Worm (Caenorhabditis elegans) whole organism, L4 larva: Measurements from ENCODE around the gene T28D6.4.

Source experiments
- F10B5.3 ChIP-seq: sonication (generic microtip); optimal IDR thresholded peaks from 2 replicates; lab custom pipeline; 2016; ENCODE audit warnings: mild to moderate bottlenecking, missing genetic modification characterization, missing compliant biosample characterization
- F49E8.2 ChIP-seq: sonication (generic microtip); optimal IDR thresholded peaks from 2 replicates; lab custom pipeline; 2016; ENCODE audit warnings: missing compliant biosample characterization, mild to moderate bottlenecking, missing genetic modification characterization, borderline replicate concordance
- T20F7.1 ChIP-seq: fragments of 200-800 bp; sonication (Bioruptor generic); optimal IDR thresholded peaks from 2 replicates; lab custom pipeline; 2018; ENCODE audit warnings: mild to moderate bottlenecking, missing genetic modification characterization, missing compliant biosample characterization
- T26A8.4 ChIP-seq: fragments of 200-800 bp; sonication (Bioruptor generic); IDR thresholded peaks from 2 replicates; pipeline ENCODE4 v1.3.6; 2022; ENCODE audit warnings: missing genetic modification characterization, missing compliant biosample characterization
- Y105C5A.15 ChIP-seq: fragments of 200-800 bp; sonication (Bioruptor generic); IDR thresholded peaks from 2 replicates; pipeline ENCODE4 v1.3.6; 2022; ENCODE audit warnings: missing genetic modification characterization, missing compliant biosample characterization
- Y48G9A.11 ChIP-seq: fragments of 200-800 bp; sonication (Bioruptor generic); IDR thresholded peaks from 2 replicates; pipeline ENCODE4 v1.3.6; 2022; ENCODE audit warnings: missing genetic modification reagents, missing genetic modification characterization, missing compliant biosample characterization
- Y75B8A.6 ChIP-seq: fragments of 200-800 bp; sonication (Bioruptor generic); IDR thresholded peaks from 2 replicates; pipeline ENCODE4 v1.3.6; 2022; ENCODE audit warnings: missing genetic modification reagents, missing genetic modification characterization, missing compliant biosample characterization
- aha-1 ChIP-seq: fragments of 150-350 bp; peaks from one replicate; lab custom pipeline; 2014; ENCODE audit warnings: missing biosample characterization, missing genetic modification characterization
- arid-1 ChIP-seq: fragments of 200-800 bp; sonication (Bioruptor generic); conservative IDR thresholded peaks from 2 replicates; pipeline ENCODE4 v1.3.6; 2022; ENCODE audit warnings: missing genetic modification reagents, missing genetic modification characterization, missing compliant biosample characterization
- attf-4 ChIP-seq: sonication (generic microtip); optimal IDR thresholded peaks from 3 replicates; lab custom pipeline; 2017; ENCODE audit warnings: missing biosample characterization, missing genetic modification characterization
- ceh-20 ChIP-seq: fragments of 200-800 bp; sonication (Bioruptor generic); IDR thresholded peaks from 2 replicates; pipeline ENCODE4 v1.3.6; 2022; ENCODE audit warnings: missing genetic modification reagents, missing genetic modification characterization, missing compliant biosample characterization
- ceh-82 ChIP-seq: sonication (generic microtip); optimal IDR thresholded peaks from 2 replicates; lab custom pipeline; 2017; ENCODE audit warnings: missing biosample characterization, missing genetic modification characterization
- daf-12 ChIP-seq: fragments of 150-350 bp; optimal IDR thresholded peaks from 2 replicates; lab custom pipeline; 2014; ENCODE audit warnings: missing biosample characterization, missing genetic modification reagents, missing genetic modification characterization
- daf-8 ChIP-seq: fragments of 200-800 bp; sonication (Bioruptor generic); IDR thresholded peaks from 2 replicates; pipeline ENCODE4 v1.3.6; 2022; ENCODE audit warnings: missing genetic modification characterization, missing compliant biosample characterization
- dmd-8 ChIP-seq: fragments of 200-800 bp; sonication (Bioruptor generic); IDR thresholded peaks from 2 replicates; pipeline ENCODE4 v1.3.6; 2022; ENCODE audit warnings: missing genetic modification characterization, missing compliant biosample characterization
- dmd-9 ChIP-seq: fragments of 200-800 bp; sonication (Bioruptor generic); IDR thresholded peaks from 2 replicates; pipeline ENCODE4 v1.3.6; 2022; ENCODE audit warnings: missing genetic modification reagents, missing genetic modification characterization, missing compliant biosample characterization
- egl-43 ChIP-seq: fragments of 200-800 bp; sonication (Bioruptor generic); IDR thresholded peaks from 2 replicates; pipeline ENCODE4 v1.3.6; 2022; ENCODE audit warnings: missing genetic modification reagents, missing genetic modification characterization, missing compliant biosample characterization
- fos-1 ChIP-seq: fragments of 150-350 bp; optimal IDR thresholded peaks from 2 replicates; lab custom pipeline; 2014; ENCODE audit warnings: missing biosample characterization, missing genetic modification characterization
- hif-1 ChIP-seq, 2 experiments: sonication (generic microtip); optimal IDR thresholded peaks; 2 replicates each; lab custom pipeline; 2016 to 2017; ENCODE audit warnings: missing compliant biosample characterization in 2 of 2, missing genetic modification characterization in 2 of 2, missing genetic modification reagents in 2 of 2, missing genotype in 2 of 2, mild to moderate bottlenecking in 1 of 2
- hlh-30 ChIP-seq: sonication (generic microtip); optimal IDR thresholded peaks from 2 replicates; lab custom pipeline; 2017; ENCODE audit warnings: antibody characterized with exemption, mild to moderate bottlenecking, missing genetic modification characterization, missing compliant biosample characterization; ENCODE audit not compliant: insufficient read depth
- hmg-1.1 ChIP-seq: fragments of 200-800 bp; sonication (Bioruptor generic); IDR thresholded peaks from 2 replicates; pipeline ENCODE4 v1.3.6; 2022; ENCODE audit warnings: missing genetic modification reagents, missing genetic modification characterization, missing compliant biosample characterization
- jun-1 ChIP-seq: fragments of 150-350 bp; optimal IDR thresholded peaks from 2 replicates; lab custom pipeline; 2014; ENCODE audit warnings: missing biosample characterization, missing genetic modification reagents, missing genetic modification characterization
- lim-7 ChIP-seq: fragments of 200-800 bp; sonication (Bioruptor generic); IDR thresholded peaks from 2 replicates; pipeline ENCODE4 v1.3.6; 2022; ENCODE audit warnings: missing genetic modification characterization, missing compliant biosample characterization
- lin-29 ChIP-seq: fragments of 200-800 bp; sonication (Bioruptor generic); IDR thresholded peaks from 2 replicates; pipeline ENCODE4 v1.3.6; 2022; ENCODE audit warnings: missing genetic modification reagents, missing genetic modification characterization, missing compliant biosample characterization
- lin-39 ChIP-seq: fragments of 150-350 bp; optimal IDR thresholded peaks from 2 replicates; lab custom pipeline; 2014; ENCODE audit warnings: missing biosample characterization, missing genetic modification reagents, missing genetic modification characterization
- lsy-2 ChIP-seq, 2 experiments: fragments of 150-350 bp in 1 of 2; sonication (generic microtip) in 1 of 2; optimal IDR thresholded peaks; 2 replicates each; lab custom pipeline; 2014 to 2017; ENCODE audit warnings: missing biosample characterization in 2 of 2, missing genetic modification characterization in 2 of 2
- mes-2 ChIP-seq: sonication (generic microtip); optimal IDR thresholded peaks from 2 replicates; lab custom pipeline; 2016; ENCODE audit warnings: missing genotype, mild to moderate bottlenecking, missing genetic modification characterization, missing compliant biosample characterization; ENCODE audit not compliant: poor library complexity, severe bottlenecking
- mxl-3 ChIP-seq: fragments of 200-800 bp; sonication (Bioruptor generic); optimal IDR thresholded peaks from 2 replicates; lab custom pipeline; 2018; ENCODE audit warnings: mild to moderate bottlenecking, missing genetic modification characterization, missing compliant biosample characterization
- nhr-10 ChIP-seq: fragments of 150-350 bp; optimal IDR thresholded peaks from 2 replicates; lab custom pipeline; 2014; ENCODE audit warnings: missing biosample characterization, missing genetic modification characterization
- nhr-11 ChIP-seq: fragments of 150-350 bp; optimal IDR thresholded peaks from 2 replicates; lab custom pipeline; 2014; ENCODE audit warnings: missing biosample characterization, missing genetic modification characterization
- nhr-111 ChIP-seq: fragments of 200-800 bp; sonication (Bioruptor generic); optimal IDR thresholded peaks from 2 replicates; lab custom pipeline; 2018; ENCODE audit warnings: mild to moderate bottlenecking, missing genetic modification characterization, missing compliant biosample characterization
- nhr-237 ChIP-seq: sonication (generic microtip); optimal IDR thresholded peaks from 2 replicates; lab custom pipeline; 2017; ENCODE audit warnings: missing biosample characterization, missing genetic modification characterization
- nhr-76 ChIP-seq: fragments of 150-350 bp; optimal IDR thresholded peaks from 2 replicates; lab custom pipeline; 2014; ENCODE audit warnings: missing biosample characterization, missing genetic modification characterization
- rbr-2 ChIP-seq: sonication (generic microtip); optimal IDR thresholded peaks from 2 replicates; lab custom pipeline; 2016; ENCODE audit warnings: missing genotype, missing genetic modification characterization, missing compliant biosample characterization
- sdz-12 ChIP-seq: fragments of 200-800 bp; sonication (Bioruptor generic); optimal IDR thresholded peaks from 2 replicates; lab custom pipeline; 2018; ENCODE audit warnings: mild to moderate bottlenecking, missing genetic modification characterization, missing compliant biosample characterization
- set-16 ChIP-seq: fragments of 200-800 bp; sonication (Bioruptor generic); IDR thresholded peaks from 2 replicates; pipeline ENCODE4 v1.3.6; 2022; ENCODE audit warnings: missing genetic modification reagents, missing genetic modification characterization, missing compliant biosample characterization
- snpc-4 ChIP-seq: fragments of 150-350 bp; optimal IDR thresholded peaks from 2 replicates; lab custom pipeline; 2014; ENCODE audit warnings: missing biosample characterization, missing genetic modification characterization
- unc-39 ChIP-seq: sonication (generic microtip); optimal IDR thresholded peaks from 2 replicates; lab custom pipeline; 2017; ENCODE audit warnings: missing biosample characterization, missing genetic modification characterization
- vab-7 ChIP-seq: fragments of 200-800 bp; sonication (Bioruptor generic); IDR thresholded peaks from 2 replicates; pipeline ENCODE4 v1.3.6; 2022; ENCODE audit warnings: missing genetic modification reagents, missing genetic modification characterization, missing compliant biosample characterization
- zfp-2 ChIP-seq: sonication (generic microtip); optimal IDR thresholded peaks from 2 replicates; lab custom pipeline; 2016; ENCODE audit warnings: mild to moderate bottlenecking, missing genetic modification characterization, missing compliant biosample characterization
- zfp-3 ChIP-seq: fragments of 200-800 bp; sonication (Bioruptor generic); conservative IDR thresholded peaks from 2 replicates; pipeline ENCODE4 v1.3.6; 2022; ENCODE audit warnings: missing genetic modification reagents, missing genetic modification characterization, missing compliant biosample characterization
- zip-2 ChIP-seq: fragments of 150-350 bp; optimal IDR thresholded peaks from 2 replicates; lab custom pipeline; 2014; ENCODE audit warnings: missing biosample characterization, missing genetic modification characterization

T28D6.4 gene

DNA sequence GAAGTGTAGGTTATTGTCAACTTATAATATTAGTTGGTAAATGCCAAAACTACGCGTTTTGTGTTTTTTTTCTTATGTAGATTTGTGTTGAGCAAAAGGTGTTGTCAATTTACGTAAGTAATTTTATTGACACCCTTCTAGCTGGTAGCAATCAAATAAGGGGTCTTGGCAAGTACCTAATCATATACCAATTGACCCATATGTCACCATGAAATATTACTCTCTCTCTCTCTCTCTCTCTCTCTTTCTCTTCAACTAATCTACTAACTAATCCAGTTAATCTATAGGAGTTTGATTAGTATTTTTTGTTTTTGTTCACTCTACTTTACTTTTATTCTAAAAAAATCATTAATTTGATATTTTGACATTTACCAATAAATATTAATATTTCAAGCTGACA is 834 bp upstream of the T28D6.4 start:
- TF ChIP-seq dmd-8 = no peak
- TF ChIP-seq ceh-82 (tag; lab: Kevin White, UChicago) = no peak
- TF ChIP-seq egl-43 (GFP tag; lab: Robert Waterston, UW) = no peak
- TF ChIP-seq snpc-4 = no peak
- TF ChIP-seq set-16 (GFP tag; lab: Robert Waterston, UW) = no peak
- TF ChIP-seq nhr-11 = no peak
- no peak for TF ChIP-seq hmg-1.1 (GFP tag; lab: Robert Waterston, UW)
- TF ChIP-seq jun-1 (tag; lab: Kevin White, UChicago) = no peak
- TF ChIP-seq zip-2 (tag; lab: Kevin White, UChicago) = no peak
- no peak for TF ChIP-seq mes-2 (tag; lab: Kevin White, UChicago)
- TF ChIP-seq unc-39 (tag; lab: Kevin White, UChicago) = no peak
- no peak for TF ChIP-seq F10B5.3 (tag; lab: Kevin White, UChicago)
- no peak for TF ChIP-seq lin-29 (GFP tag; lab: Robert Waterston, UW)
- no peak for TF ChIP-seq lin-39 (tag; lab: Kevin White, UChicago)
- TF ChIP-seq Y48G9A.11 (GFP tag; lab: Robert Waterston, UW) = no peak

ce11 chrIII:11361394-11361793 is 1.1 kb downstream of the T28D6.4 start:
- no peak for TF ChIP-seq fos-1 (tag; lab: Kevin White, UChicago)
- peak; percentile 60 for TF ChIP-seq aha-1 (tag; lab: Kevin White, UChicago)
- peak; percentile 30 for TF ChIP-seq set-16 (GFP tag; lab: Robert Waterston, UW)
- no peak for TF ChIP-seq lim-7 (GFP tag; lab: Robert Waterston, UW)
- no peak for TF ChIP-seq mes-2 (tag; lab: Kevin White, UChicago)

DNA sequence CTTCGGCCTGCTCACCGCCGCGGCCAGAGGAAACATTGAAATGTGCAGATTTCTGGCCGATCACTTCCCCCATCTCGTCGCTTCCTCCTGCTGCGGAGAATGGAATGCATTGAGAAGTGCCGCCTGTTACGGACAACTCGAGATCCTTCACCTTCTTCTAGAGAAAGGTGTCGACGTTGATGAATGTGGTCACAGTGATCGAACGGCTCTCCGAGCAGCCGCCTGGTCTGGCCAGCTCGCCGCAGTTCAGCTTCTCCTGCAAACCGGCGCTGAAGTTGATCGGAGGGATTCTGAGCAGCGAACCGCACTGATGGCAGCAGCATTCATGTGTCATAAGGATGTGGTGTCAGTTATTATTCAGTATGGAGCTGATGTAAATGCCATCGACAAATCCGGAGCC is 2.7 kb downstream of the T28D6.4 start:
- TF ChIP-seq set-16 (GFP tag; lab: Robert Waterston, UW) = peak; percentile 87
- no peak for TF ChIP-seq T26A8.4 (GFP tag; lab: Robert Waterston, UW)
- TF ChIP-seq lsy-2 (tag; optimal IDR thresholded peaks at IDR 0.05; lab: Kevin White, UChicago) = no peak
- no peak for TF ChIP-seq zfp-3 (GFP tag; lab: Robert Waterston, UW)
- TF ChIP-seq T20F7.1 (GFP tag; lab: Kevin White, UChicago) = no peak
- no peak for TF ChIP-seq egl-43 (GFP tag; lab: Robert Waterston, UW)

ce11 chrIII:11366467-11366866 is 6.2 kb downstream of the T28D6.4 start, which contains the start of gene T28D6.3:
Gene T28D6.3, plus strand, starts transcription at chrIII:11366767.
- TF ChIP-seq rbr-2 (tag; lab: Kevin White, UChicago) (no peak), Y105C5A.15 (GFP tag; lab: Robert Waterston, UW) (no peak), dmd-9 (GFP tag; lab: Robert Waterston, UW) (no peak), zfp-2 (tag; lab: Kevin White, UChicago) (no peak), daf-12 (tag; lab: Kevin White, UChicago) (no peak), hif-1 (tag; optimal IDR thresholded peaks at IDR 0.05; lab: Kevin White, UChicago) (no peak), F49E8.2 (tag; lab: Kevin White, UChicago) (no peak), ceh-82 (tag; lab: Kevin White, UChicago) (no peak), Y75B8A.6 (no peak), nhr-237 (no peak), nhr-111 (GFP tag; lab: Kevin White, UChicago) (no peak), ceh-20 (GFP tag; lab: Robert Waterston, UW) (no peak), zfp-3 (GFP tag; lab: Robert Waterston, UW) (no peak), nhr-11 (no peak)

DNA sequence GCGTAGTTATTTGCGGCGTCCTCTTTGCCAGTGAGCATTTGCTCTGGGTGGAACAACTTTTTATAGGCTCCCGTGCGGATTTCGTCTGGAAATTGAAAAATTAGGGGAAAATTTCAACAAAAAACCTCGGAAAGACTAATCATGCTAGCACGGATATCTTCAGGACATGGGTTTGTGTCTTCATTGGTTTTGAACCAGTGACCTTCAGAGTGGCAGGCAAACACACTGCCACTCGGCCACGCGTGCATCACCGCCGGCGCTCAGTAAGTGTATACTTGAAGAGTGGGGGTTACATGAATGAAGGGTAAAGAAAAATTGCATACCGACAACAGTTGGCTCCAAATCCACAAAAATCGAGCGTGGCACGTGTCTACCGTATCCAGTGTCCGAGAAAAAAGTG is 11.0 kb downstream of the T28D6.4 start:
- peak; percentile 69; the same call in 1 of the 2 replicates for TF ChIP-seq daf-8 (GFP tag; lab: Robert Waterston, UW)
- TF ChIP-seq nhr-11 = peak; percentile 18
- peak; percentile 43 for TF ChIP-seq sdz-12 (GFP tag; lab: Kevin White, UChicago)
- no peak for TF ChIP-seq Y75B8A.6
- no peak for TF ChIP-seq zip-2 (tag; lab: Kevin White, UChicago)
- no peak for TF ChIP-seq nhr-10 (tag; lab: Kevin White, UChicago)
- no peak for TF ChIP-seq attf-4
- peak; percentile 83 for TF ChIP-seq mes-2 (tag; lab: Kevin White, UChicago)
- no peak for TF ChIP-seq hlh-30 (tag; lab: Kevin White, UChicago)
- peak; percentile 88 for TF ChIP-seq dmd-8
- no peak for TF ChIP-seq fos-1 (tag; lab: Kevin White, UChicago)
- 0 out of 2 replicates have a peak, but pooled peaks have one; percentile 52 for TF ChIP-seq arid-1 (GFP tag; lab: Robert Waterston, UW)
- no peak for TF ChIP-seq Y105C5A.15 (GFP tag; lab: Robert Waterston, UW)
- TF ChIP-seq zfp-3 (GFP tag; lab: Robert Waterston, UW) = peak; percentile 64; the same call in 1 of the 2 replicates
- no peak for TF ChIP-seq nhr-76
- peak; percentile 74 for TF ChIP-seq vab-7 (GFP tag; lab: Robert Waterston, UW)
- TF ChIP-seq mxl-3 (GFP tag; lab: Kevin White, UChicago) = peak; percentile 79
